Worm (Caenorhabditis elegans) whole organism, L4 larva: ENCODE results near the gene F59A1.11.

Experiments used
- cey-2 ChIP-seq: sonication (generic microtip); optimal IDR thresholded peaks from 3 replicates; lab custom pipeline; 2017; ENCODE audit warnings: missing genetic modification characterization, mild to moderate bottlenecking, missing compliant biosample characterization, antibody characterized with exemption, borderline replicate concordance; ENCODE audit not compliant: insufficient read depth
- mdl-1 ChIP-seq, 2 experiments: fragments of 150-350 bp in 1 of 2; sonication (generic microtip) in 1 of 2; optimal IDR thresholded peaks; 2 replicates each; lab custom pipeline; 2014 to 2017; ENCODE audit warnings: missing biosample characterization in 2 of 2, missing genetic modification characterization in 2 of 2

- TF ChIP-seq mdl-1 (tag; optimal IDR thresholded peaks at IDR 0.05; lab: Kevin White, UChicago) (no peak), cey-2 (tag; lab: Kevin White, UChicago) (no peak)
These were observed 49.0 kb downstream of the F59A1.11 start, which contains the start of gene Y6G8.6 for ce11 chrV:17616807-17617206.
